Fruit fly (Drosophila melanogaster): ENCODE measurements around the gene Vha100-4.

Gene Vha100-4

DNA sequence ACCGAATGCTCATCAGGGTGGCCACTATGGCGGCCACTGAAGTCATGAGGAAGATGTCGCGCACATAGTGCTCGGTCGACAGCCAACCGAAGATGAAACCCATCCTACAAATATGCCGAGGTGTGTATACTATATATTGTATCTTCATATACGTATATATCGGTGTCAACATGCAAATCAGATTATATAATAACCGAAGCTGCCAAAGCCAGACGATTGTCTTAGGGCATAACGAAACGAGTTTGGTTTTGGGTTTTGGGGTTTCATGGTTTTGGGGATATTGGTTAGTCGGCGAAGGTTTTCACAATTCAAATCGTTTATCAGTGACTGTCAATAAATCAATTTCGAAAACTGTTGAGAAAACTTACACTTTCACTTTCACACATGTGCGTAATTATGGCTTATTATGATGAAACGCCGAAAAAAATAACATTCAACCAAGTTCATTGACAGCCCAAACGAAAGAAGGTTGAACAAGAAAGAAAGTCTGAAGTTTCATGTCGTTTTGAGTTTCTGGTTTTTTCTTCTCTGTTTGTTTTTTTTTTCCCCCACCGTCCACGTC, 9.3 kb downstream of the Vha100-4 start:
- no peak for TF ChIP-seq lov (optimal IDR thresholded peaks at IDR 0.05)
- 0 out of 3 replicates have a peak, but pooled peaks have one; percentile 33 for TF ChIP-seq lov (GFP tag; IDR thresholded peaks at IDR 0.05)
- TF ChIP-seq chinmo (GFP tag; IDR thresholded peaks at IDR 0.05; ENCODE audit: partially characterized antibody): 0 out of 4 replicates have a peak, but pooled peaks have one; percentile 33
- peak; percentile 74 for TF ChIP-seq CG15601 (tag; optimal IDR thresholded peaks at IDR 0.05)
- TF ChIP-seq vvl (GFP tag; IDR thresholded peaks at IDR 0.05): peak; percentile 39; the same call in 1 of the 2 replicates
- TF ChIP-seq insv (GFP tag; optimal IDR thresholded peaks at IDR 0.05): no peak
- no peak for TF ChIP-seq Ptx1 (GFP tag; IDR thresholded peaks at IDR 0.05)
- peak in 1 of 2 experiments; percentile 90 for TF ChIP-seq Pdp1 (GFP tag; optimal IDR thresholded peaks at IDR 0.05)
- no peak for TF ChIP-seq CG3065 (GFP tag; optimal IDR thresholded peaks at IDR 0.05)
- no peak for TF ChIP-seq CG8281 (tag; optimal IDR thresholded peaks at IDR 0.05)
- TF ChIP-seq Med (GFP tag): peak; percentile 34
- peak; percentile 37 for TF ChIP-seq CG12769 (tag; optimal IDR thresholded peaks at IDR 0.05)
- TF ChIP-seq Blimp-1 (GFP tag; optimal IDR thresholded peaks at IDR 0.05): peak; percentile 94
- peak; percentile 36 for TF ChIP-seq CG13894 (tag; optimal IDR thresholded peaks at IDR 0.05)
- peak; percentile 14 for TF ChIP-seq Deaf1 (tag; optimal IDR thresholded peaks at IDR 0.05)

- TF ChIP-seq CG15514 (GFP tag; optimal IDR thresholded peaks at IDR 0.05) (no peak), hbn (GFP tag; IDR thresholded peaks at IDR 0.05; ENCODE audit: partially characterized antibody) (no peak), CG1647 (GFP tag; optimal IDR thresholded peaks at IDR 0.05) (no peak), pros (GFP tag; optimal IDR thresholded peaks at IDR 0.05) (peak; percentile 23), CG16863 (GFP tag; optimal IDR thresholded peaks at IDR 0.05) (no peak), CG2889 (GFP tag; IDR thresholded peaks at IDR 0.05) (no peak), CG14014 (GFP tag; IDR thresholded peaks at IDR 0.05) (no peak), CG12104 (GFP tag; optimal IDR thresholded peaks at IDR 0.05) (no peak), CG32767 (GFP tag; IDR thresholded peaks at IDR 0.05) (no peak), ems (GFP tag; optimal IDR thresholded peaks at IDR 0.05) (no peak), stc (GFP tag; IDR thresholded peaks at IDR 0.05) (no peak), odd (GFP tag; optimal IDR thresholded peaks at IDR 0.05) (no peak), CG1233 (GFP tag; optimal IDR thresholded peaks at IDR 0.05) (no peak), tna (GFP tag; IDR thresholded peaks at IDR 0.05; ENCODE audit: partially characterized antibody) (no peak), Dip3 (GFP tag; optimal IDR thresholded peaks at IDR 0.05) (no peak), HHEX (GFP tag; optimal IDR thresholded peaks at IDR 0.05) (no peak), H15 (GFP tag; IDR thresholded peaks at IDR 0.05) (no peak), pzg (GFP tag; optimal IDR thresholded peaks at IDR 0.05) (no peak), D19B (GFP tag; optimal IDR thresholded peaks at IDR 0.05) (no peak), CG5953 (GFP tag; IDR thresholded peaks at IDR 0.05) (no peak), Jarid2 (GFP tag; optimal IDR thresholded peaks at IDR 0.05) (no peak), Hr51 (GFP tag; optimal IDR thresholded peaks at IDR 0.05) (no peak), Blimp-1 (GFP tag; optimal IDR thresholded peaks at IDR 0.05) (no peak), Nf-YB (GFP tag; optimal IDR thresholded peaks at IDR 0.05) (peak; percentile 94), Nf-YC (tag; optimal IDR thresholded peaks at IDR 0.05) (peak; percentile 95), Ets65A (GFP tag) (peak; percentile 56), CG13123 (GFP tag; optimal IDR thresholded peaks at IDR 0.05) (no peak), CG15011 (GFP tag; optimal IDR thresholded peaks at IDR 0.05) (no peak), CG2199 (GFP tag; IDR thresholded peaks at IDR 0.05) (no peak), CG30431 (GFP tag; optimal IDR thresholded peaks at IDR 0.05) (no peak), CG30020 (tag; optimal IDR thresholded peaks at IDR 0.05) (no peak), Bgb (GFP tag; IDR thresholded peaks at IDR 0.05; ENCODE audit: partially characterized antibody) (no peak), CG9215 (GFP tag; IDR thresholded peaks at IDR 0.05) (no peak), E2f1 (GFP tag; IDR thresholded peaks at IDR 0.05) (no peak)
Observed at dm6 chr3R:18372688-18373304, 16.8 kb downstream of the Vha100-4 start, which contains the start of gene gl. gl (minus strand) TSS chr3R:18372738.

Data from whole organism, embryonic.